Worm (Caenorhabditis elegans) whole organism, L4/young adult: Measurements from ENCODE around the gene K10C9.4.

ENCODE experiments used
- W03F9.2 ChIP-seq: fragments of 150-350 bp; optimal IDR thresholded peaks from 2 replicates; lab custom pipeline; 2014; ENCODE audit warnings: missing biosample characterization, missing genetic modification characterization
- him-1 ChIP-seq: sonication (generic microtip); optimal IDR thresholded peaks from 2 replicates; lab custom pipeline; 2016; ENCODE audit warnings: missing genotype, missing genetic modification reagents, missing genetic modification characterization, missing compliant biosample characterization

- TF ChIP-seq W03F9.2 (tag; lab: Kevin White, UChicago), result no peak
- TF ChIP-seq him-1 (tag; lab: Kevin White, UChicago), result no peak
Measured at ce11 chrV:1087983-1088382, 35.2 kb upstream of the K10C9.4 start, which contains the start of gene clec-203.
